Fruit fly (Drosophila melanogaster): ENCODE results near the gene ogre.
A peak's percentile ranks its signal among the peaks of the same experiment; 100 is the strongest.

The ogre gene

DNA sequence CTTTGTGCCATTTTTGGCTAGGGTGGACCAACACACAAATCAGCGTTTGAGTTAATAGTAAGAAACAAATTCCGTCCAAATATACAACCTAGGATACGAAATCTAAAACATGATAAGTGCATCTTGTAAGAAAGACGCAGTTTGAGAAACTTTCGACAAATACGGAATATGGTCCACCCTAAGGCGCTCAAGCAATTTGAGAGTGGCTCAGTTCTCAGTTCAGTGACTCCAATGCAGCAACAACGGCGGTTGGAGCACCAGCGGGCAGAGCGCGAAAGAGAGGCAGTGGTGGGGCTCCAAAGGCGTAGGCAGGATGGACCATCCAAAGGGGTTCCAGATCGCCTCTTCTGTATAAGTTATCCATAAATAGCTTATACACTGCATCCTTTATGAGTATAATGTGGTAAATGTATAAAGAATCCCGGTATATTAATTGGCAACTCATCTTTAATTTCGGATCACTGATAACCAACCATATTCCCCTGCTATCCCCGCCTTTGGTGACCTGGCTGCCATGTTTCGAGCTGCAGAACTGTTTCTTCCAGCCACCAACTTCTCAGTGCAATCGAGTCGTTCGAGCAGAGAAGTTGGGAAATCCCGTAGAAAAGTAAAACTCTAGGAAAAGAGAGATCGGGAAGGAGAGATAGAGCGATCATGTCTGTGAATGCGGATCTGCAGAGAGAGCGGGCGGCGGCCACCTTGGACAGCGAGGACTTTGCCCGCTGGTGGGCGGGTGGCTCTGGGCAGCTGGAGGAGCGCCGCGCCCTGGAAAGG, 21.6 kb downstream of the ogre start, which contains the start of gene CG4586 (continued):
- peak; percentile 99 for TF ChIP-seq sens (GFP tag)
- TF ChIP-seq Gug (GFP tag; IDR thresholded peaks at IDR 0.05): peak; percentile 82
- peak; percentile 88 for TF ChIP-seq lmd (GFP tag; IDR thresholded peaks at IDR 0.05)
- peak; percentile 96 for TF ChIP-seq Dip3 (GFP tag; optimal IDR thresholded peaks at IDR 0.05)
- TF ChIP-seq Dll (GFP tag; IDR thresholded peaks at IDR 0.05; ENCODE audit: partially characterized antibody): no peak
- peak; percentile 89 for TF ChIP-seq CG7372 (GFP tag; IDR thresholded peaks at IDR 0.05)
- peak; percentile 98 for TF ChIP-seq Fer1 (GFP tag; optimal IDR thresholded peaks at IDR 0.05)
- peak; percentile 97 for TF ChIP-seq CG11695 (GFP tag; IDR thresholded peaks at IDR 0.05)
- peak; percentile 80 for TF ChIP-seq CG3995 (GFP tag; optimal IDR thresholded peaks at IDR 0.05)
- TF ChIP-seq Fer3 (tag; optimal IDR thresholded peaks at IDR 0.05): peak; percentile 96
- peak; percentile 86 for TF ChIP-seq nerfin-1 (tag; optimal IDR thresholded peaks at IDR 0.05)
- TF ChIP-seq croc (GFP tag; conservative IDR thresholded peaks at IDR 0.05): peak; percentile 59
- TF ChIP-seq zfh1 (GFP tag; IDR thresholded peaks at IDR 0.05): peak; percentile 91
- TF ChIP-seq pzg (GFP tag; optimal IDR thresholded peaks at IDR 0.05): peak; percentile 36
- peak; percentile 85 for TF ChIP-seq CG2889 (GFP tag; IDR thresholded peaks at IDR 0.05)
- peak; percentile 95 for TF ChIP-seq CG13894 (tag; optimal IDR thresholded peaks at IDR 0.05)
- TF ChIP-seq Dad (GFP tag; optimal IDR thresholded peaks at IDR 0.05): peak; percentile 91
- no peak for TF ChIP-seq Opbp (GFP tag; IDR thresholded peaks at IDR 0.05; ENCODE audit: partially characterized antibody)
- peak; percentile 91 for TF ChIP-seq CG8089 (GFP tag; optimal IDR thresholded peaks at IDR 0.05)
- TF ChIP-seq fd96Cb (tag; optimal IDR thresholded peaks at IDR 0.05): peak; percentile 87
- peak; percentile 82 for TF ChIP-seq jing (GFP tag; optimal IDR thresholded peaks at IDR 0.05)
- TF ChIP-seq CG17912 (GFP tag; optimal IDR thresholded peaks at IDR 0.05): peak; percentile 80
- TF ChIP-seq exex (tag; optimal IDR thresholded peaks at IDR 0.05): peak; percentile 84
- TF ChIP-seq jumu (GFP tag; optimal IDR thresholded peaks at IDR 0.05): peak; percentile 84
- TF ChIP-seq Dref (GFP tag; IDR thresholded peaks at IDR 0.05): no peak; the same call in 1 of the 2 replicates
- peak; percentile 90 for TF ChIP-seq MBD-R2 (GFP tag; IDR thresholded peaks at IDR 0.05)
- TF ChIP-seq CG9797 (GFP tag; optimal IDR thresholded peaks at IDR 0.05): peak; percentile 22
- TF ChIP-seq Rx (GFP tag; IDR thresholded peaks at IDR 0.05): peak; percentile 91
- TF ChIP-seq Dbx (GFP tag; IDR thresholded peaks at IDR 0.05): peak; percentile 93
- peak; percentile 94 for TF ChIP-seq org-1 (GFP tag; optimal IDR thresholded peaks at IDR 0.05)
- peak; percentile 89 for TF ChIP-seq CG8944 (GFP tag; optimal IDR thresholded peaks at IDR 0.05)
- TF ChIP-seq CG10209 (GFP tag; optimal IDR thresholded peaks at IDR 0.05): peak; percentile 94
- peak; percentile 93 for TF ChIP-seq CG11696 (GFP tag; IDR thresholded peaks at IDR 0.05)
- peak; percentile 89 for TF ChIP-seq cas (GFP tag; IDR thresholded peaks at IDR 0.05)
- peak; percentile 94 for TF ChIP-seq Sox102F (GFP tag; optimal IDR thresholded peaks at IDR 0.05)
- peak; percentile 80 for TF ChIP-seq CG31224 (GFP tag; IDR thresholded peaks at IDR 0.05)
- no peak for TF ChIP-seq vnd (GFP tag; IDR thresholded peaks at IDR 0.05; ENCODE audit: partially characterized antibody)
- peak; percentile 53; the same call in 1 of the 3 replicates for TF ChIP-seq CG11560 (tag; IDR thresholded peaks at IDR 0.05)
- no peak for TF ChIP-seq Lpt (GFP tag; optimal IDR thresholded peaks at IDR 0.05)
- TF ChIP-seq gcm (GFP tag; optimal IDR thresholded peaks at IDR 0.05): peak; percentile 95
- TF ChIP-seq HmgD (GFP tag; optimal IDR thresholded peaks at IDR 0.05): peak; percentile 95
- TF ChIP-seq stwl (tag; optimal IDR thresholded peaks at IDR 0.05): no peak
- peak; percentile 78 for TF ChIP-seq CG3838 (GFP tag; optimal IDR thresholded peaks at IDR 0.05)
- peak; percentile 92 for TF ChIP-seq CG31365 (tag; optimal IDR thresholded peaks at IDR 0.05)
- TF ChIP-seq CG15011 (GFP tag; optimal IDR thresholded peaks at IDR 0.05): peak; percentile 92
- peak; percentile 93 for TF ChIP-seq B-H1 (GFP tag; IDR thresholded peaks at IDR 0.05)
- peak; percentile 94 for TF ChIP-seq CG9727 (GFP tag; optimal IDR thresholded peaks at IDR 0.05)
- TF ChIP-seq lbe (GFP tag; optimal IDR thresholded peaks at IDR 0.05): peak; percentile 97
- no peak for TF ChIP-seq Sin3A (optimal IDR thresholded peaks at IDR 0.05)
- peak; percentile 59 for TF ChIP-seq CTCF (GFP tag; optimal IDR thresholded peaks at IDR 0.05)
- peak; percentile 96 for TF ChIP-seq Rfx (GFP tag; IDR thresholded peaks at IDR 0.05)

All from whole organism, embryonic.